Fruit fly (Drosophila melanogaster) whole organism, prepupa: ENCODE results near the gene CG12057.

Experiments
- Blimp-1 ChIP-seq: fragments of 200-800 bp; sonication (Bioruptor generic); optimal IDR thresholded peaks from 3 replicates; lab custom pipeline; 2017; ENCODE audit warnings: missing biosample characterization, missing genetic modification characterization, mild to moderate bottlenecking, moderate library complexity, missing genetic modification reagents
- CG10631 ChIP-seq: fragments of 200-800 bp; sonication (Bioruptor generic); optimal IDR thresholded peaks from 2 replicates; lab custom pipeline; 2016; ENCODE audit warnings: missing biosample characterization, missing genetic modification characterization
- CG10669 ChIP-seq: fragments of 200-800 bp; sonication (Bioruptor generic); optimal IDR thresholded peaks from 3 replicates; lab custom pipeline; 2018; ENCODE audit warnings: missing biosample characterization, mild to moderate bottlenecking, missing genetic modification characterization, moderate library complexity
- CG11294 ChIP-seq: fragments of 200-800 bp; sonication (Bioruptor generic); IDR thresholded peaks from 2 replicates; pipeline ENCODE4 v1.3.6; 2022; ENCODE audit warnings: missing biosample characterization, missing genetic modification characterization
- CG11762 ChIP-seq: fragments of 200-800 bp; sonication (Bioruptor generic); optimal IDR thresholded peaks from 3 replicates; lab custom pipeline; 2016; ENCODE audit warnings: missing biosample characterization, missing genetic modification characterization; ENCODE audit not compliant: insufficient read depth
- CG11902 ChIP-seq: fragments of 200-800 bp; sonication (Bioruptor generic); optimal IDR thresholded peaks from 3 replicates; lab custom pipeline; 2016; ENCODE audit warnings: missing biosample characterization, missing genetic modification characterization
- CG15336 ChIP-seq: fragments of 200-800 bp; sonication (Bioruptor generic); IDR thresholded peaks from 2 replicates; pipeline ENCODE4 v1.3.6; 2022; ENCODE audit warnings: missing biosample characterization, missing genetic modification characterization
- CG1621 ChIP-seq: fragments of 200-800 bp; sonication (Bioruptor generic); optimal IDR thresholded peaks from 3 replicates; lab custom pipeline; 2018; ENCODE audit warnings: missing biosample characterization, mild to moderate bottlenecking, missing genetic modification characterization
- CG16779 ChIP-seq: fragments of 200-800 bp; sonication (Bioruptor generic); optimal IDR thresholded peaks from 3 replicates; lab custom pipeline; 2017; ENCODE audit warnings: missing biosample characterization, mild to moderate bottlenecking, missing genetic modification characterization
- CG3032 ChIP-seq: fragments of 200-800 bp; optimal IDR thresholded peaks from 2 replicates; lab custom pipeline; 2019; ENCODE audit warnings: missing biosample characterization, mild to moderate bottlenecking, missing genetic modification characterization, moderate library complexity
- CG31627 ChIP-seq: fragments of 200-800 bp; sonication (Bioruptor generic); optimal IDR thresholded peaks from 3 replicates; lab custom pipeline; 2016; ENCODE audit warnings: missing biosample characterization, missing genetic modification characterization
- CG32006 ChIP-seq: fragments of 200-800 bp; sonication (Bioruptor generic); optimal IDR thresholded peaks from 3 replicates; lab custom pipeline; 2017; ENCODE audit warnings: missing biosample characterization, mild to moderate bottlenecking, missing genetic modification characterization
- CG34406 ChIP-seq: fragments of 200-800 bp; sonication (Bioruptor generic); optimal IDR thresholded peaks from 3 replicates; lab custom pipeline; 2016; ENCODE audit warnings: missing biosample characterization, missing genetic modification characterization
- CG3919 ChIP-seq: fragments of 200-800 bp; sonication (Bioruptor generic); optimal IDR thresholded peaks from 3 replicates; lab custom pipeline; 2016; ENCODE audit warnings: missing biosample characterization, missing genetic modification characterization
- CG4318 ChIP-seq: fragments of 200-800 bp; sonication (Bioruptor generic); optimal IDR thresholded peaks from 3 replicates; lab custom pipeline; 2017; ENCODE audit warnings: missing biosample characterization, mild to moderate bottlenecking, missing genetic modification characterization
- CG6276 ChIP-seq: fragments of 200-800 bp; sonication (Bioruptor generic); optimal IDR thresholded peaks from 2 replicates; lab custom pipeline; 2017; ENCODE audit warnings: missing biosample characterization, mild to moderate bottlenecking, missing genetic modification characterization
- CG6808 ChIP-seq: fragments of 200-800 bp; sonication (Bioruptor generic); optimal IDR thresholded peaks from 3 replicates; lab custom pipeline; 2017; ENCODE audit warnings: missing biosample characterization, missing genetic modification characterization, mild to moderate bottlenecking, moderate library complexity, missing genetic modification reagents
- CG6854 ChIP-seq: fragments of 200-800 bp; sonication (Bioruptor generic); optimal IDR thresholded peaks from 2 replicates; lab custom pipeline; 2017; ENCODE audit warnings: missing biosample characterization, mild to moderate bottlenecking, missing genetic modification characterization
- CG7368 ChIP-seq: fragments of 200-800 bp; sonication (Bioruptor generic); optimal IDR thresholded peaks from 3 replicates; lab custom pipeline; 2016; ENCODE audit warnings: missing biosample characterization, missing genetic modification characterization
- CG8119 ChIP-seq: fragments of 200-800 bp; sonication (Bioruptor generic); IDR thresholded peaks from 3 replicates; pipeline ENCODE4 v1.3.6; 2022; ENCODE audit warnings: missing biosample characterization, missing genetic modification characterization
- CG8319 ChIP-seq: fragments of 200-800 bp; sonication (Bioruptor generic); optimal IDR thresholded peaks from 3 replicates; lab custom pipeline; 2016; ENCODE audit warnings: missing biosample characterization, missing genetic modification characterization
- Eip75B ChIP-seq: fragments of 200-800 bp; sonication (Bioruptor generic); optimal IDR thresholded peaks from 3 replicates; lab custom pipeline; 2016; ENCODE audit warnings: missing biosample characterization, missing genetic modification characterization
- Eip93F ChIP-seq: fragments of 200-800 bp; sonication (Bioruptor generic); optimal IDR thresholded peaks from 2 replicates; lab custom pipeline; 2016; ENCODE audit warnings: missing biosample characterization, mild to moderate bottlenecking, missing genetic modification characterization
- Ets96B ChIP-seq: fragments of 200-800 bp; optimal IDR thresholded peaks from 2 replicates; lab custom pipeline; 2019; ENCODE audit warnings: missing biosample characterization, mild to moderate bottlenecking, missing genetic modification characterization, moderate library complexity
- Gug ChIP-seq: fragments of 200-800 bp; sonication (Bioruptor generic); IDR thresholded peaks from 2 replicates; pipeline ENCODE4 v1.3.6; 2022; ENCODE audit warnings: missing biosample characterization, missing genetic modification characterization
- Hr39 ChIP-seq: fragments of 200-800 bp; sonication (Bioruptor generic); optimal IDR thresholded peaks from 2 replicates; lab custom pipeline; 2016; ENCODE audit warnings: missing biosample characterization, missing genetic modification characterization
- Hr4 ChIP-seq: fragments of 200-800 bp; sonication (Bioruptor generic); optimal IDR thresholded peaks from 3 replicates; lab custom pipeline; 2016; ENCODE audit warnings: missing biosample characterization, missing genetic modification characterization
- Met ChIP-seq: fragments of 200-800 bp; sonication (Bioruptor generic); optimal IDR thresholded peaks from 3 replicates; lab custom pipeline; 2016; ENCODE audit warnings: missing biosample characterization, missing genetic modification characterization
- OdsH ChIP-seq: fragments of 200-800 bp; sonication (Bioruptor generic); optimal IDR thresholded peaks from 3 replicates; lab custom pipeline; 2016; ENCODE audit warnings: missing biosample characterization, missing genetic modification characterization
- Sox102F ChIP-seq: fragments of 200-800 bp; sonication (Bioruptor generic); optimal IDR thresholded peaks from 2 replicates; lab custom pipeline; 2016; ENCODE audit warnings: missing biosample characterization, mild to moderate bottlenecking, missing genetic modification characterization
- Sox14 ChIP-seq: fragments of 200-800 bp; sonication (Bioruptor generic); optimal IDR thresholded peaks from 3 replicates; lab custom pipeline; 2016; ENCODE audit warnings: missing biosample characterization, missing genetic modification characterization
- Sox15 ChIP-seq: fragments of 200-800 bp; sonication (Bioruptor generic); optimal IDR thresholded peaks from 3 replicates; lab custom pipeline; 2016; ENCODE audit warnings: missing biosample characterization, missing genetic modification characterization
- acj6 ChIP-seq: fragments of 200-800 bp; sonication (Bioruptor generic); optimal IDR thresholded peaks from 3 replicates; lab custom pipeline; 2016; ENCODE audit warnings: missing biosample characterization, missing genetic modification characterization
- cyc ChIP-seq: fragments of 200-800 bp; sonication (Bioruptor generic); optimal IDR thresholded peaks from 3 replicates; lab custom pipeline; 2016; ENCODE audit warnings: missing biosample characterization, missing genetic modification characterization
- dac ChIP-seq: fragments of 200-800 bp; sonication (Bioruptor generic); optimal IDR thresholded peaks from 2 replicates; lab custom pipeline; 2017; ENCODE audit warnings: missing biosample characterization, mild to moderate bottlenecking, missing genetic modification characterization
- eg ChIP-seq: fragments of 200-800 bp; sonication (Bioruptor generic); IDR thresholded peaks from 3 replicates; pipeline ENCODE4 v1.3.6; 2022; ENCODE audit warnings: missing biosample characterization, missing genetic modification characterization
- esn ChIP-seq: fragments of 200-800 bp; sonication (Bioruptor generic); optimal IDR thresholded peaks from 2 replicates; lab custom pipeline; 2016; ENCODE audit warnings: missing biosample characterization, mild to moderate bottlenecking, missing genetic modification characterization, moderate library complexity
- fd59A ChIP-seq: fragments of 200-800 bp; sonication (Bioruptor generic); optimal IDR thresholded peaks from 2 replicates; lab custom pipeline; 2017; ENCODE audit warnings: missing biosample characterization, mild to moderate bottlenecking, missing genetic modification characterization, missing genetic modification reagents
- fd85E ChIP-seq: fragments of 200-800 bp; sonication (Bioruptor generic); optimal IDR thresholded peaks from 3 replicates; lab custom pipeline; 2016; ENCODE audit warnings: missing biosample characterization, missing genetic modification characterization
- lz ChIP-seq: fragments of 200-800 bp; sonication (Bioruptor generic); optimal IDR thresholded peaks from 3 replicates; lab custom pipeline; 2016; ENCODE audit warnings: missing biosample characterization, missing genetic modification characterization
- net ChIP-seq: fragments of 200-800 bp; sonication (Bioruptor generic); optimal IDR thresholded peaks from 3 replicates; lab custom pipeline; 2016; ENCODE audit warnings: missing biosample characterization, missing genetic modification characterization
- pdm3 ChIP-seq: fragments of 200-800 bp; sonication (Bioruptor generic); optimal IDR thresholded peaks from 3 replicates; lab custom pipeline; 2016; ENCODE audit warnings: missing biosample characterization, missing genetic modification characterization
- salr ChIP-seq, 2 experiments: fragments of 200-800 bp; sonication (Bioruptor generic); optimal IDR thresholded peaks; 3 replicates each; lab custom pipeline; 2016 to 2018; ENCODE audit warnings: missing biosample characterization in 2 of 2, missing genetic modification characterization in 2 of 2, mild to moderate bottlenecking in 1 of 2
- ss ChIP-seq, 2 experiments: fragments of 200-800 bp; sonication (Bioruptor generic); optimal IDR thresholded peaks; 2 replicates in 1 of 2; 3 replicates in 1 of 2; lab custom pipeline; 2017 to 2018; ENCODE audit warnings: mild to moderate bottlenecking in 2 of 2, missing biosample characterization in 2 of 2, missing genetic modification characterization in 2 of 2, moderate library complexity in 1 of 2
- svp ChIP-seq: fragments of 200-800 bp; sonication (Bioruptor generic); peaks from one replicate; lab custom pipeline; 2016; ENCODE audit warnings: missing biosample characterization, missing genetic modification characterization
- vri ChIP-seq: fragments of 200-800 bp; sonication (Bioruptor generic); optimal IDR thresholded peaks from 3 replicates; lab custom pipeline; 2016; ENCODE audit warnings: missing biosample characterization, mild to moderate bottlenecking, missing genetic modification characterization

The CG12057 gene

dm6 chrX:9193604-9194003, 2.1 kb downstream of the CG12057 start, which contains the start of gene CG12106 (continued):
- TF ChIP-seq Ets96B (no peak), CG11762 (GFP tag; lab: Kevin White, UChicago) (peak; percentile 21), Sox15 (no peak), CG8119 (GFP tag; lab: Robert Waterston, UW) (no peak), ss (GFP tag; optimal IDR thresholded peaks at IDR 0.05; lab: Kevin White, UChicago) (no peak), CG11294 (GFP tag; lab: Robert Waterston, UW) (0 out of 2 replicates have a peak, but pooled peaks have one; percentile 40), Sox14 (GFP tag; lab: Kevin White, UChicago) (peak; percentile 45), CG31627 (GFP tag; lab: Kevin White, UChicago) (peak; percentile 65), Eip75B (GFP tag; lab: Kevin White, UChicago) (peak; percentile 42), net (GFP tag; lab: Kevin White, UChicago) (no peak), vri (GFP tag; lab: Kevin White, UChicago) (no peak), Sox102F (GFP tag; lab: Kevin White, UChicago) (no peak), CG3919 (GFP tag; lab: Kevin White, UChicago) (no peak), Hr39 (GFP tag; lab: Kevin White, UChicago) (peak; percentile 64), Met (GFP tag; lab: Kevin White, UChicago) (peak; percentile 52), CG15336 (GFP tag; lab: Robert Waterston, UW) (peak; percentile 52), OdsH (GFP tag; lab: Kevin White, UChicago) (peak; percentile 60), Hr4 (GFP tag; lab: Kevin White, UChicago) (peak; percentile 60), Blimp-1 (no peak), pdm3 (GFP tag; lab: Kevin White, UChicago) (peak; percentile 62), CG10631 (GFP tag; lab: Kevin White, UChicago) (peak; percentile 17), CG32006 (GFP tag; lab: Kevin White, UChicago) (no peak), esn (GFP tag; lab: Kevin White, UChicago) (peak; percentile 56), svp (GFP tag; lab: Kevin White, UChicago) (no peak), Gug (GFP tag; lab: Robert Waterston, UW) (peak; percentile 56), CG3032 (peak; percentile 56)

dm6 chrX:9195311-9195710, 3.9 kb downstream of the CG12057 start:
- TF ChIP-seq CG8319 (GFP tag; lab: Kevin White, UChicago) (no peak), cyc (no peak)
- TF ChIP-seq, all 60 proteins: peak for 0

DNA sequence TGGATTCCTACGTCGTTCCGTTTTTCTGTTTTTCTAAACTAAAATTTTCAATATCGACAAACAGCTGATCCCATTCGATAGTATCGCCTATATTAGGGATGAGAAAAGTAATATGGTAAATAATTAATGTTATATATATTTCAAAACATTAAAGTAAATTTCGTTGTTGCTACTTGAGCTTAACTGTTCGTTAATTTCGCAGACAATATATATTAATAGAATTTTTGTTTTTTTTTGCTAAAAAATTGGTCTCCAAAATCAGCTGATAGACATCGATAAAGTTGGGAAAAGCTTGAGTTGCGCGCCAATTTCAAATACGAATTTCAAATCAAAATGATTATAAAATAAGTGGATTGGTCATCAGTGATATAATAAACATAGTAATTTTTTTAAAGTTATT, 4.9 kb downstream of the CG12057 start, which contains the start of gene CG12118:
CG12118 (minus strand) TSS at position 53 of the 400 bp plus-strand sequence.
- TF ChIP-seq fd59A (GFP tag; lab: Kevin White, UChicago) = no peak
- TF ChIP-seq CG11294 (GFP tag; lab: Robert Waterston, UW) = peak; percentile 58; the same call in 1 of the 2 replicates
- TF ChIP-seq Ets96B = peak; percentile 49
- peak in 1 of 2 experiments; percentile 31 for TF ChIP-seq salr (GFP tag; optimal IDR thresholded peaks at IDR 0.05; lab: Kevin White, UChicago)
- peak; percentile 45 for TF ChIP-seq Eip93F (GFP tag; lab: Kevin White, UChicago)
- TF ChIP-seq Gug (GFP tag; lab: Robert Waterston, UW) = peak; percentile 75
- TF ChIP-seq net (GFP tag; lab: Kevin White, UChicago) = peak; percentile 52
- TF ChIP-seq Eip75B (GFP tag; lab: Kevin White, UChicago) = peak; percentile 53
- TF ChIP-seq Hr39 (GFP tag; lab: Kevin White, UChicago) = peak; percentile 44
- peak; percentile 19 for TF ChIP-seq Sox15
- TF ChIP-seq fd85E (GFP tag; lab: Kevin White, UChicago) = no peak
- TF ChIP-seq acj6 (GFP tag; lab: Kevin White, UChicago) = peak; percentile 77
- TF ChIP-seq OdsH (GFP tag; lab: Kevin White, UChicago) = peak; percentile 74
- TF ChIP-seq esn (GFP tag; lab: Kevin White, UChicago) = peak; percentile 84
- TF ChIP-seq CG6854 (GFP tag; lab: Kevin White, UChicago) = no peak
- TF ChIP-seq dac (GFP tag; lab: Kevin White, UChicago) = no peak
- no peak for TF ChIP-seq CG6276 (GFP tag; lab: Kevin White, UChicago)
- no peak for TF ChIP-seq CG6808
- peak; percentile 45 for TF ChIP-seq CG7368 (GFP tag; lab: Kevin White, UChicago)
- peak; percentile 83 for TF ChIP-seq CG10631 (GFP tag; lab: Kevin White, UChicago)
- peak; percentile 62 for TF ChIP-seq cyc
- TF ChIP-seq Sox14 (GFP tag; lab: Kevin White, UChicago) = peak; percentile 41
- peak; percentile 47 for TF ChIP-seq CG10669 (GFP tag; lab: Kevin White, UChicago)
- TF ChIP-seq CG11902 (GFP tag; lab: Kevin White, UChicago) = peak; percentile 42
- TF ChIP-seq eg (GFP tag; lab: Robert Waterston, UW) = no peak; the same call in 1 of the 3 replicates
- no peak for TF ChIP-seq CG4318 (GFP tag; lab: Kevin White, UChicago)
- peak; percentile 71 for TF ChIP-seq CG3919 (GFP tag; lab: Kevin White, UChicago)
- peak; percentile 69 for TF ChIP-seq CG34406
- peak; percentile 71 for TF ChIP-seq lz (GFP tag; lab: Kevin White, UChicago)
- TF ChIP-seq CG16779 (tag; lab: Kevin White, UChicago) = no peak
- no peak for TF ChIP-seq ss (GFP tag; optimal IDR thresholded peaks at IDR 0.05; lab: Kevin White, UChicago)
- TF ChIP-seq CG1621 (tag; lab: Kevin White, UChicago) = peak; percentile 18
